Fruit fly (Drosophila melanogaster): ENCODE results near the gene CG12402.

CG12402 gene

DNA sequence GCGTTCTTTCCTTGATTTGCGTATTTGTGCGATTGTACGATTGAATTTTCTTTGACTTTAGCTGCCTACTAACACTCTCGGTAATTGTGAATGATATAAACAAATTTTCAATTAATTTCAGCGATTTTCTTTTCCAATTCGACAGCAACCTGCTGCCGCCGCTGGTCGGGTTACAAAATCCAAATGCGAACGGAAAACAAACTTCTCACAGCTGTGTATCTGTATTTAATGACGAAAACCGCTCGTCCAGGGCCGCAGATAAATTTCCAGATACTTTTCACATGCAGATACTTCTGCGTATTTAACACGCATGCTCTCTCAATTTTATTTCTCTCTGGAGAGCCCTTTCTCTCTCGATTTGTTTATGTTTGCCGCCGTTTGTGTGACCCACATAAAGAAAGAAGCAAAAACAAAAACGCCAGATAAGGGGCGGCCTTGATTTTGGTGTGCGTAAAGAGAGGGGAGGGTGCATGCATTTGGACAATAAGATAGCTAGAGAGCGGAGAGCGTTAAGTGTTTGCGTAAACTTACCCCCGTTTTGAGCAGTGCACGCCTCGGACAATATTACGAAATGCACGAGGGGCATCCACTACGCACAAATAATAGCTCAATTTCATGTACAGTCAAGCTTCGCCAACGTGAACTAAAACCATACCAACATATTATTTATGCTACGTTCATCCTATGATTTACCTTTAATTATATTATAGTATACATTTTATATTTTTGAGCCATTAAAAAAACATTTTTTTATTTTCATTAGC is at the start of gene CG12402 (continued):
- peak; percentile 84 for TF ChIP-seq CG14014 (GFP tag; IDR thresholded peaks at IDR 0.05)
- peak; percentile 72 for TF ChIP-seq CG6272 (GFP tag; IDR thresholded peaks at IDR 0.05)
- no peak for TF ChIP-seq nerfin-2 (GFP tag; IDR thresholded peaks at IDR 0.05; ENCODE audit: partially characterized antibody)
- TF ChIP-seq CG31441 (GFP tag; IDR thresholded peaks at IDR 0.05): peak; percentile 95
- peak; percentile 68 for TF ChIP-seq CG1529 (GFP tag; optimal IDR thresholded peaks at IDR 0.05)
- TF ChIP-seq ci (GFP tag; IDR thresholded peaks at IDR 0.05): peak; percentile 96
- TF ChIP-seq Hand (GFP tag; optimal IDR thresholded peaks at IDR 0.05): peak; percentile 29
- peak; percentile 68 for TF ChIP-seq org-1 (GFP tag; optimal IDR thresholded peaks at IDR 0.05)
- peak; percentile 49 for TF ChIP-seq CG2116 (GFP tag; optimal IDR thresholded peaks at IDR 0.05)
- peak; percentile 86 for TF ChIP-seq H2.0 (GFP tag; IDR thresholded peaks at IDR 0.05)
- peak; percentile 65 for TF ChIP-seq CG9817 (tag; optimal IDR thresholded peaks at IDR 0.05)
- peak; percentile 71 for TF ChIP-seq tio (GFP tag; optimal IDR thresholded peaks at IDR 0.05)
- TF ChIP-seq CG10543 (GFP tag; optimal IDR thresholded peaks at IDR 0.05): peak; percentile 78
- peak; percentile 11 for TF ChIP-seq Jarid2 (GFP tag; optimal IDR thresholded peaks at IDR 0.05)
- no peak for TF ChIP-seq Sin3A (optimal IDR thresholded peaks at IDR 0.05)
- no peak for TF ChIP-seq zfh2 (GFP tag; optimal IDR thresholded peaks at IDR 0.05)
- no peak for TF ChIP-seq br (optimal IDR thresholded peaks at IDR 0.05)
- peak; percentile 71 for TF ChIP-seq Side (GFP tag; optimal IDR thresholded peaks at IDR 0.05)
- peak; percentile 71 for TF ChIP-seq CG15011 (GFP tag; optimal IDR thresholded peaks at IDR 0.05)
- peak; percentile 17; the same call in 1 of the 2 replicates for TF ChIP-seq tna (GFP tag; IDR thresholded peaks at IDR 0.05; ENCODE audit: partially characterized antibody)
- peak; percentile 83 for TF ChIP-seq CG10979 (tag; optimal IDR thresholded peaks at IDR 0.05)
- TF ChIP-seq CG4328 (GFP tag; optimal IDR thresholded peaks at IDR 0.05): peak; percentile 57
- peak; percentile 74 for TF ChIP-seq CG12299 (tag; optimal IDR thresholded peaks at IDR 0.05)
- peak; percentile 56 for TF ChIP-seq wor (GFP tag; IDR thresholded peaks at IDR 0.05)
- TF ChIP-seq stc (GFP tag; IDR thresholded peaks at IDR 0.05): peak; percentile 90
- no peak; the same call in 2 of the 3 replicates for TF ChIP-seq HLH4C (GFP tag; IDR thresholded peaks at IDR 0.05; ENCODE audit: partially characterized antibody)
- 0 out of 2 replicates have a peak, but pooled peaks have one; percentile 10 for TF ChIP-seq CG11085 (GFP tag; IDR thresholded peaks at IDR 0.05)
- peak; percentile 57; the same call in 1 of the 2 replicates for TF ChIP-seq wdn (GFP tag; IDR thresholded peaks at IDR 0.05)
- TF ChIP-seq sug (tag; optimal IDR thresholded peaks at IDR 0.05): peak; percentile 72
- TF ChIP-seq yki (optimal IDR thresholded peaks at IDR 0.05): no peak
- TF ChIP-seq CG17802 (tag; optimal IDR thresholded peaks at IDR 0.05): peak; percentile 51
- peak; percentile 63 for TF ChIP-seq CG13894 (tag; optimal IDR thresholded peaks at IDR 0.05)
- peak; percentile 42; the same call in 2 of the 3 replicates for TF ChIP-seq zen2 (GFP tag; IDR thresholded peaks at IDR 0.05; ENCODE audit: partially characterized antibody)
- TF ChIP-seq Camta (GFP tag; optimal IDR thresholded peaks at IDR 0.05): peak; percentile 46
- TF ChIP-seq inv (GFP tag; IDR thresholded peaks at IDR 0.05; ENCODE audit: partially characterized antibody): no peak
- TF ChIP-seq CG8290 (GFP tag; optimal IDR thresholded peaks at IDR 0.05): peak; percentile 82
- peak; percentile 53 to 90 for TF ChIP-seq CG8290 (tag; optimal IDR thresholded peaks at IDR 0.05)
- TF ChIP-seq prd (optimal IDR thresholded peaks at IDR 0.05): no peak
- TF ChIP-seq prd (GFP tag; IDR thresholded peaks at IDR 0.05): peak; percentile 84
- TF ChIP-seq NFAT (GFP tag; IDR thresholded peaks at IDR 0.05): peak; percentile 64
- peak; percentile 56 for TF ChIP-seq jing (GFP tag; optimal IDR thresholded peaks at IDR 0.05)
- peak; percentile 22 for TF ChIP-seq NC2α (GFP tag; optimal IDR thresholded peaks at IDR 0.05)
- TF ChIP-seq lilli (GFP tag; optimal IDR thresholded peaks at IDR 0.05): peak; percentile 69
- peak; percentile 69 to 94 for TF ChIP-seq Hr51 (GFP tag; optimal IDR thresholded peaks at IDR 0.05)
- TF ChIP-seq CG3847 (GFP tag; IDR thresholded peaks at IDR 0.05): peak; percentile 61; the same call in 1 of the 2 replicates
- peak; percentile 83 for TF ChIP-seq CG7556 (GFP tag; optimal IDR thresholded peaks at IDR 0.05)
- no peak for TF ChIP-seq CG30020 (tag; optimal IDR thresholded peaks at IDR 0.05)
